Fruit fly (Drosophila melanogaster) whole organism, prepupa: Measurements from ENCODE around the gene Bfc.

Experiments
- CG11902 ChIP-seq: fragments of 200-800 bp; sonication (Bioruptor generic); optimal IDR thresholded peaks from 3 replicates; lab custom pipeline; 2016; ENCODE audit warnings: missing biosample characterization, missing genetic modification characterization
- CG15336 ChIP-seq: fragments of 200-800 bp; sonication (Bioruptor generic); IDR thresholded peaks from 2 replicates; pipeline ENCODE4 v1.3.6; 2022; ENCODE audit warnings: missing biosample characterization, missing genetic modification characterization
- CG3032 ChIP-seq: fragments of 200-800 bp; optimal IDR thresholded peaks from 2 replicates; lab custom pipeline; 2019; ENCODE audit warnings: missing biosample characterization, mild to moderate bottlenecking, missing genetic modification characterization, moderate library complexity
- CG31627 ChIP-seq: fragments of 200-800 bp; sonication (Bioruptor generic); optimal IDR thresholded peaks from 3 replicates; lab custom pipeline; 2016; ENCODE audit warnings: missing biosample characterization, missing genetic modification characterization
- CG3919 ChIP-seq: fragments of 200-800 bp; sonication (Bioruptor generic); optimal IDR thresholded peaks from 3 replicates; lab custom pipeline; 2016; ENCODE audit warnings: missing biosample characterization, missing genetic modification characterization
- CG6792 ChIP-seq: fragments of 200-800 bp; sonication (Bioruptor generic); optimal IDR thresholded peaks from 3 replicates; lab custom pipeline; 2016; ENCODE audit warnings: missing biosample characterization, missing genetic modification characterization
- CG6808 ChIP-seq: fragments of 200-800 bp; sonication (Bioruptor generic); optimal IDR thresholded peaks from 3 replicates; lab custom pipeline; 2017; ENCODE audit warnings: missing biosample characterization, missing genetic modification characterization, mild to moderate bottlenecking, moderate library complexity, missing genetic modification reagents
- CG7368 ChIP-seq: fragments of 200-800 bp; sonication (Bioruptor generic); optimal IDR thresholded peaks from 3 replicates; lab custom pipeline; 2016; ENCODE audit warnings: missing biosample characterization, missing genetic modification characterization
- CG8119 ChIP-seq: fragments of 200-800 bp; sonication (Bioruptor generic); IDR thresholded peaks from 3 replicates; pipeline ENCODE4 v1.3.6; 2022; ENCODE audit warnings: missing biosample characterization, missing genetic modification characterization
- CG8319 ChIP-seq: fragments of 200-800 bp; sonication (Bioruptor generic); optimal IDR thresholded peaks from 3 replicates; lab custom pipeline; 2016; ENCODE audit warnings: missing biosample characterization, missing genetic modification characterization
- CG8632 ChIP-seq: fragments of 200-800 bp; sonication (Bioruptor generic); optimal IDR thresholded peaks from 3 replicates; lab custom pipeline; 2016; ENCODE audit warnings: missing biosample characterization, missing genetic modification characterization
- Eip78C ChIP-seq: fragments of 200-800 bp; sonication (Bioruptor generic); peaks from one replicate; lab custom pipeline; 2016; ENCODE audit warnings: missing biosample characterization, missing genetic modification characterization
- Ets21C ChIP-seq: fragments of 200-800 bp; sonication (Bioruptor generic); optimal IDR thresholded peaks from 3 replicates; lab custom pipeline; 2016; ENCODE audit warnings: missing biosample characterization, missing genetic modification characterization
- Gug ChIP-seq: fragments of 200-800 bp; sonication (Bioruptor generic); IDR thresholded peaks from 2 replicates; pipeline ENCODE4 v1.3.6; 2022; ENCODE audit warnings: missing biosample characterization, missing genetic modification characterization
- Hr38 ChIP-seq: sonication (Bioruptor generic); optimal IDR thresholded peaks from 2 replicates; lab custom pipeline; 2016; ENCODE audit warnings: missing biosample characterization, missing genetic modification characterization
- Hr4 ChIP-seq: fragments of 200-800 bp; sonication (Bioruptor generic); optimal IDR thresholded peaks from 3 replicates; lab custom pipeline; 2016; ENCODE audit warnings: missing biosample characterization, missing genetic modification characterization
- Lpt ChIP-seq: fragments of 200-800 bp; sonication (Bioruptor generic); optimal IDR thresholded peaks from 3 replicates; lab custom pipeline; 2016; ENCODE audit warnings: missing biosample characterization, missing genetic modification characterization
- OdsH ChIP-seq: fragments of 200-800 bp; sonication (Bioruptor generic); optimal IDR thresholded peaks from 3 replicates; lab custom pipeline; 2016; ENCODE audit warnings: missing biosample characterization, missing genetic modification characterization
- Sox102F ChIP-seq: fragments of 200-800 bp; sonication (Bioruptor generic); optimal IDR thresholded peaks from 2 replicates; lab custom pipeline; 2016; ENCODE audit warnings: missing biosample characterization, mild to moderate bottlenecking, missing genetic modification characterization
- acj6 ChIP-seq: fragments of 200-800 bp; sonication (Bioruptor generic); optimal IDR thresholded peaks from 3 replicates; lab custom pipeline; 2016; ENCODE audit warnings: missing biosample characterization, missing genetic modification characterization
- cyc ChIP-seq: fragments of 200-800 bp; sonication (Bioruptor generic); optimal IDR thresholded peaks from 3 replicates; lab custom pipeline; 2016; ENCODE audit warnings: missing biosample characterization, missing genetic modification characterization
- dsx ChIP-seq: fragments of 200-800 bp; optimal IDR thresholded peaks from 3 replicates; lab custom pipeline; 2019; ENCODE audit warnings: missing biosample characterization, mild to moderate bottlenecking, missing genetic modification characterization, moderate library complexity; ENCODE audit not compliant: poor library complexity, severe bottlenecking
- eg ChIP-seq: fragments of 200-800 bp; sonication (Bioruptor generic); IDR thresholded peaks from 3 replicates; pipeline ENCODE4 v1.3.6; 2022; ENCODE audit warnings: missing biosample characterization, missing genetic modification characterization
- fd85E ChIP-seq: fragments of 200-800 bp; sonication (Bioruptor generic); optimal IDR thresholded peaks from 3 replicates; lab custom pipeline; 2016; ENCODE audit warnings: missing biosample characterization, missing genetic modification characterization
- fkh ChIP-seq: fragments of 200-800 bp; sonication (Bioruptor generic); optimal IDR thresholded peaks from 3 replicates; lab custom pipeline; 2017; ENCODE audit warnings: missing biosample characterization, mild to moderate bottlenecking, missing genetic modification characterization, moderate library complexity
- lz ChIP-seq: fragments of 200-800 bp; sonication (Bioruptor generic); optimal IDR thresholded peaks from 3 replicates; lab custom pipeline; 2016; ENCODE audit warnings: missing biosample characterization, missing genetic modification characterization
- net ChIP-seq: fragments of 200-800 bp; sonication (Bioruptor generic); optimal IDR thresholded peaks from 3 replicates; lab custom pipeline; 2016; ENCODE audit warnings: missing biosample characterization, missing genetic modification characterization
- pdm3 ChIP-seq: fragments of 200-800 bp; sonication (Bioruptor generic); optimal IDR thresholded peaks from 3 replicates; lab custom pipeline; 2016; ENCODE audit warnings: missing biosample characterization, missing genetic modification characterization
- spab ChIP-seq: fragments of 200-800 bp; sonication (Bioruptor generic); optimal IDR thresholded peaks from 2 replicates; lab custom pipeline; 2017; ENCODE audit warnings: missing biosample characterization, mild to moderate bottlenecking, missing genetic modification characterization, missing genetic modification reagents
- ss ChIP-seq, 2 experiments: fragments of 200-800 bp; sonication (Bioruptor generic); optimal IDR thresholded peaks; 2 replicates in 1 of 2; 3 replicates in 1 of 2; lab custom pipeline; 2017 to 2018; ENCODE audit warnings: mild to moderate bottlenecking in 2 of 2, missing biosample characterization in 2 of 2, missing genetic modification characterization in 2 of 2, moderate library complexity in 1 of 2
- svp ChIP-seq: fragments of 200-800 bp; sonication (Bioruptor generic); peaks from one replicate; lab custom pipeline; 2016; ENCODE audit warnings: missing biosample characterization, missing genetic modification characterization

Gene Bfc

dm6 chr3L:1204674-1205547 lies 45.6 kb upstream of the Bfc start, which contains the start of gene CG9119 (continued):
- peak; percentile 8 for TF ChIP-seq spab (GFP tag; lab: Kevin White, UChicago)
- TF ChIP-seq CG15336 = no peak
- TF ChIP-seq eg = no peak
- peak; percentile 27 for TF ChIP-seq acj6 (GFP tag; lab: Kevin White, UChicago)
- TF ChIP-seq Gug (GFP tag; lab: Robert Waterston, UW) = no peak
- peak; percentile 90 for TF ChIP-seq Eip78C (GFP tag; lab: Kevin White, UChicago)
- no peak for TF ChIP-seq fd85E (GFP tag; lab: Kevin White, UChicago)
- peak; percentile 37 for TF ChIP-seq CG3919 (GFP tag; lab: Kevin White, UChicago)
- peak; percentile 35 for TF ChIP-seq pdm3 (GFP tag; lab: Kevin White, UChicago)
- peak; percentile 31 for TF ChIP-seq CG8319 (GFP tag; lab: Kevin White, UChicago)
- peak; percentile 23 to 51 for TF ChIP-seq ss (GFP tag; optimal IDR thresholded peaks at IDR 0.05; lab: Kevin White, UChicago)
- TF ChIP-seq cyc (GFP tag; lab: Kevin White, UChicago) = peak; percentile 5
- TF ChIP-seq CG11902 = peak; percentile 14

DNA sequence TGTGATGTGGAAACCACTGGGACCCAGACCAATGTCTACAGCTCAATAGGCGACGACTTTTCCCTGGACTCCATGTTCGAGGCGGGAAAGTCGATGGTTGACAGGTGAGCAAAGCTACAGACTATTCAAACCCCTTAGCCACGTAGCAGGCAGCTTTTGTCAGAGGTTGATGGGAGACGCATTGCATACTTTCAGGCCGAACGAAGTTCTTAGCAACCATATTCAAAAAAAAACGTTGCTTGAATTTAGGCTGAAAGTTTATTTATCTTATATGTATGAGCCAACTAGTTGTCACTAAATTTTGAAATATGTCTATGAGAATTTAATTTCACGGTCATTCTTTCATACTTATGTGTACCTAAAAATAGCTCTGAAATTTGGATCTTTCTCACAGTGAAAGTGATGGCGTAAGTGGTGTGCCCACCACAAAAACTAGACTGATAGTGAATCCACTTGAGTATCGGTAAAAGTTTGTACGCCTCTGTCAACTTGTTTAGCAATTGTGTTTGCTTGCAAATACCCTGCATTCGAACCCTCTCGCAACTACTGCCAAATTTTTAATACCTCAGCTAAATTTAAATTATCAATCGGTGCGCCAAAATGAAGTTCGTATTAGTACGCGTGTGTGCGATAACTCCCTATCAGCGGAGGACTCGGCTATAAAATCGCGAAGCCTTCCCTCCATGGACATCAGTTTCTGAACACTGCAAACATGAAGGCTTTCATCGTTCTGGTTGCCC lies 43.6 kb upstream of the Bfc start, which contains the start of gene LysB:
Gene LysB, plus strand, starts transcription at position 690 of the 740 bp plus-strand sequence.
- TF ChIP-seq CG3032 (tag; lab: Kevin White, UChicago) (no peak), dsx (GFP tag; lab: Kevin White, UChicago) (no peak), Hr4 (no peak), Ets21C (GFP tag; lab: Kevin White, UChicago) (no peak), fkh (GFP tag; lab: Kevin White, UChicago) (peak; percentile 33)

dm6 chr3L:1208206-1208605 lies 42.3 kb upstream of the Bfc start:
- TF ChIP-seq net (GFP tag; lab: Kevin White, UChicago) (peak; percentile 4), CG8119 (GFP tag; lab: Robert Waterston, UW) (peak; percentile 28; the same call in 1 of the 3 replicates), CG3032 (tag; lab: Kevin White, UChicago) (no peak), CG8632 (GFP tag; lab: Kevin White, UChicago) (no peak), pdm3 (GFP tag; lab: Kevin White, UChicago) (no peak), OdsH (no peak), Lpt (GFP tag; lab: Kevin White, UChicago) (peak; percentile 23), ss (GFP tag; optimal IDR thresholded peaks at IDR 0.05; lab: Kevin White, UChicago) (peak in 1 of 2 experiments; percentile 26), eg (0 out of 3 replicates have a peak, but pooled peaks have one; percentile 43), CG31627 (no peak), CG7368 (GFP tag; lab: Kevin White, UChicago) (no peak), Eip78C (GFP tag; lab: Kevin White, UChicago) (peak; percentile 63), svp (GFP tag; lab: Kevin White, UChicago) (peak; percentile 57), lz (GFP tag; lab: Kevin White, UChicago) (no peak)

DNA sequence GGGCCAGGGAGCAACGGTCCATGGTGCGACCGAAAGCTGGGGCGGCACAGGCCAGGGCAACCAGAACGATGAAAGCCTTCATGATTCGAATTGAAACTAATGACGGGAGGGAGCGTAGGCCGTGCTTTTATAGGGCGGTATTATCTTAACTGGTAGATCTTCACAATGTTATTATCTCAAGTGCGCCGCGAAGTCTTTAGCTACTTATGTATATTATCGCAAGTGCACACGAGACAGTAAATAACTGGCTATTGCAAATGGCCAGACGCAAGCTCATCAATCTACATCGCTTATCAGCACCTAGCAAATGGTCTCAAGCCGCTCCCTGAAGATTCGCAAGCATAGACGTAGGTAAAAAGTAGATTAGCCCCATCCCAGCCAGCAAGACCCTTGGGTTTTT lies 39.4 kb upstream of the Bfc start, which contains the start of gene LysD:
Gene LysD, minus strand, starts transcription at position 101 of the 400 bp plus-strand sequence.
- TF ChIP-seq spab (GFP tag; lab: Kevin White, UChicago) (no peak), dsx (GFP tag; lab: Kevin White, UChicago) (no peak), CG6808 (GFP tag; lab: Kevin White, UChicago) (no peak), cyc (GFP tag; lab: Kevin White, UChicago) (no peak), fkh (GFP tag; lab: Kevin White, UChicago) (no peak), CG8319 (GFP tag; lab: Kevin White, UChicago) (no peak), Eip78C (GFP tag; lab: Kevin White, UChicago) (no peak), Sox102F (GFP tag; lab: Kevin White, UChicago) (no peak), svp (GFP tag; lab: Kevin White, UChicago) (no peak), Hr38 (GFP tag; lab: Kevin White, UChicago) (no peak), net (GFP tag; lab: Kevin White, UChicago) (no peak), CG8632 (GFP tag; lab: Kevin White, UChicago) (no peak), CG6792 (GFP tag; lab: Kevin White, UChicago) (no peak)
